Worm (Caenorhabditis elegans) whole organism, young adult: Measurements from ENCODE around the gene T24A6.20.

Experiments used
- F55B11.4 ChIP-seq: sonication (generic microtip); optimal IDR thresholded peaks from 2 replicates; lab custom pipeline; 2016; ENCODE audit warnings: missing compliant biosample characterization, missing genetic modification characterization, borderline replicate concordance; ENCODE audit not compliant: insufficient read depth
- T07F8.4 ChIP-seq: sonication (generic microtip); optimal IDR thresholded peaks from 2 replicates; lab custom pipeline; 2016; ENCODE audit warnings: mild to moderate bottlenecking, missing genetic modification characterization, moderate library complexity, missing compliant biosample characterization
- attf-5 ChIP-seq: fragments of 200-800 bp; sonication (Bioruptor generic); optimal IDR thresholded peaks from 2 replicates; lab custom pipeline; 2018; ENCODE audit warnings: mild to moderate bottlenecking, missing genetic modification characterization, missing compliant biosample characterization
- efl-1 ChIP-seq: fragments of 150-350 bp; optimal IDR thresholded peaks from 2 replicates; lab custom pipeline; 2014; ENCODE audit warnings: missing biosample characterization, missing genetic modification reagents, missing genetic modification characterization
- let-607 ChIP-seq, 2 experiments: fragments of 200-800 bp in 1 of 2; sonication (Bioruptor generic) in 1 of 2; sonication (generic microtip) in 1 of 2; optimal IDR thresholded peaks; 2 replicates each; lab custom pipeline; 2016 to 2018; ENCODE audit warnings: mild to moderate bottlenecking in 2 of 2, missing compliant biosample characterization in 2 of 2, missing genetic modification characterization in 2 of 2, moderate library complexity in 2 of 2, missing genotype in 1 of 2
- ztf-25 ChIP-seq: fragments of 200-800 bp; sonication (Bioruptor generic); IDR thresholded peaks from 2 replicates; pipeline ENCODE4 v1.3.6; 2022; ENCODE audit warnings: missing genetic modification reagents, missing genetic modification characterization, missing compliant biosample characterization

ce11 chrV:3586014-3586689 is 33.2 kb downstream of the T24A6.20 start, which contains the start of the genes rpl-11.1 and T22F3.2:
- peak; percentile 41 for TF ChIP-seq attf-5
- TF ChIP-seq let-607 (tag; optimal IDR thresholded peaks at IDR 0.05; lab: Kevin White, UChicago) = no peak
- no peak for TF ChIP-seq ztf-25 (GFP tag; lab: Robert Waterston, UW)
- no peak for TF ChIP-seq F55B11.4 (tag; lab: Kevin White, UChicago)
- no peak for TF ChIP-seq efl-1
- no peak for TF ChIP-seq T07F8.4 (tag; lab: Kevin White, UChicago)
